Fruit fly (Drosophila melanogaster): ENCODE results near the gene Wdr82.

Gene Wdr82

dm6 chr2L:8362273-8362954 is 11.8 kb upstream of the Wdr82 start, which contains the start of gene CG7627:
TSS of gene CG7627 (minus strand) at chr2L:8362469.
- TF ChIP-seq psq (GFP tag; optimal IDR thresholded peaks at IDR 0.05) (peak; percentile 82), dsf (GFP tag; optimal IDR thresholded peaks at IDR 0.05; ENCODE audit: borderline replicate concordance) (no peak), fru (GFP tag; optimal IDR thresholded peaks at IDR 0.05) (peak; percentile 89), dl (GFP tag; optimal IDR thresholded peaks at IDR 0.05; ENCODE audit: insufficient read depth in 1 of 2, partially characterized antibody in 2 of 2) (no peak), Vsx2 (GFP tag; optimal IDR thresholded peaks at IDR 0.05; ENCODE audit: partially characterized antibody) (peak; percentile 49), OdsH (GFP tag; optimal IDR thresholded peaks at IDR 0.05) (peak; percentile 91), jim (GFP tag; optimal IDR thresholded peaks at IDR 0.05) (no peak), GATAd (GFP tag; optimal IDR thresholded peaks at IDR 0.05) (no peak), CrebA (GFP tag; optimal IDR thresholded peaks at IDR 0.05; ENCODE audit: borderline replicate concordance) (no peak), usp (GFP tag; optimal IDR thresholded peaks at IDR 0.05) (no peak), Sp1 (GFP tag; optimal IDR thresholded peaks at IDR 0.05) (peak; percentile 74), HLH106 (tag; optimal IDR thresholded peaks at IDR 0.05) (peak; percentile 80), brk (GFP tag; optimal IDR thresholded peaks at IDR 0.05) (peak; percentile 72), CG9705 (GFP tag; optimal IDR thresholded peaks at IDR 0.05) (peak; percentile 53), foxo (GFP tag; optimal IDR thresholded peaks at IDR 0.05) (peak in 1 of 2 experiments; percentile 90), Hr78 (GFP tag; optimal IDR thresholded peaks at IDR 0.05) (no peak), Jra (GFP tag; optimal IDR thresholded peaks at IDR 0.05) (peak; percentile 83), pan (optimal IDR thresholded peaks at IDR 0.05) (no peak), h (GFP tag; optimal IDR thresholded peaks at IDR 0.05) (peak; percentile 89), Hnf4 (GFP tag; optimal IDR thresholded peaks at IDR 0.05) (peak; percentile 86), Abd-B (GFP tag; optimal IDR thresholded peaks at IDR 0.05) (no peak), Hr83 (GFP tag; optimal IDR thresholded peaks at IDR 0.05; ENCODE audit: poor library complexity, severe bottlenecking) (peak; percentile 49), woc (GFP tag; optimal IDR thresholded peaks at IDR 0.05) (peak; percentile 93), CG32264 (GFP tag; optimal IDR thresholded peaks at IDR 0.05) (peak; percentile 62), tai (GFP tag; optimal IDR thresholded peaks at IDR 0.05) (peak; percentile 63), Myc (optimal IDR thresholded peaks at IDR 0.05) (no peak), sage (GFP tag; optimal IDR thresholded peaks at IDR 0.05) (peak; percentile 48), Rel (GFP tag; optimal IDR thresholded peaks at IDR 0.05) (no peak), Rel (tag; optimal IDR thresholded peaks at IDR 0.05) (peak; percentile 41), Dfd (GFP tag; optimal IDR thresholded peaks at IDR 0.05) (no peak), rgr (GFP tag; optimal IDR thresholded peaks at IDR 0.05) (peak; percentile 86), ey (GFP tag; optimal IDR thresholded peaks at IDR 0.05) (peak; percentile 90), lola (GFP tag; optimal IDR thresholded peaks at IDR 0.05) (no peak), br (GFP tag; optimal IDR thresholded peaks at IDR 0.05) (peak; percentile 85), dmrt93B (GFP tag; optimal IDR thresholded peaks at IDR 0.05) (peak; percentile 66), sv (GFP tag; optimal IDR thresholded peaks at IDR 0.05) (peak; percentile 66), Mio (GFP tag; optimal IDR thresholded peaks at IDR 0.05) (no peak), N (GFP tag; optimal IDR thresholded peaks at IDR 0.05) (no peak), Dif (GFP tag; optimal IDR thresholded peaks at IDR 0.05; ENCODE audit: partially characterized antibody) (peak; percentile 33)

DNA sequence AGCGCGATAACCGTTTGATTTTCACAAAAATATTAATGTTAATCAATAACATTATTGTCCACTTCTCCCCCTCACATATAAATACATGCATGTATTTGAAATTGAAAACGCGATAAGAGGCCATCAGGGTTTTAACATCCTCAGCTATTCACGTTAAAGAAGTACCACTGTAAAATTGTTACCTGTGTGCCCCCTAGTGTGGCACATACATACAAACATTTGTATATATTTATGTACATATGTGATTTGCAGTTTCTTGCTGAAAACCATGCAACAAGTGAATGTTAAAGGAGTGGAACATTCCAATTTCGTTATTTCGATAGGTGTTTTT is 11.3 kb upstream of the Wdr82 start:
- TF ChIP-seq lola (GFP tag; optimal IDR thresholded peaks at IDR 0.05): no peak
- no peak for TF ChIP-seq HLH106 (tag; optimal IDR thresholded peaks at IDR 0.05)
- TF ChIP-seq sage (GFP tag; optimal IDR thresholded peaks at IDR 0.05): no peak
- TF ChIP-seq Jra (GFP tag; optimal IDR thresholded peaks at IDR 0.05): no peak
- no peak for TF ChIP-seq sv (GFP tag; optimal IDR thresholded peaks at IDR 0.05)
- TF ChIP-seq dsf (GFP tag; optimal IDR thresholded peaks at IDR 0.05; ENCODE audit: borderline replicate concordance): no peak
- TF ChIP-seq Rel (GFP tag; optimal IDR thresholded peaks at IDR 0.05): no peak
- TF ChIP-seq Rel (tag; optimal IDR thresholded peaks at IDR 0.05): no peak
